Worm (Caenorhabditis elegans): ENCODE data around the gene F59B2.9.

DNA sequence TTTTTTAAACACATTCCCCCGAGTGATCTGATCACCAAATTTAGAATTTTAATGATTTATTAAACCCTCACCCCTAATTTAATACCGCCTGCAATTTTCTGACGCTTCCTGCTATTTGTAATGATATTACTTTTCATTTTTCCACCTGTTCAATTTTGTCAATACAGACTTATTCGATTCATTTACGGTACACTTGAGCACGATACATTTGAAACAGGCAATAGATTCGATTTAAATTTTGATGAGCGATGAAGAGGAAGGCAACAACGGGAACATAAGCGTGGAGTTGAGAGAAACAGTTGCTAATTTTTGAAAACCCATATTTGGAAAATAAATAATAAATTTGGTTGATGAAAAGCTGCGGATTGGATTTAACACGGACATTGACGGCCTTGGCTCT lies 7.6 kb downstream of the F59B2.9 start:
- TF ChIP-seq egl-27 (tag; optimal IDR thresholded peaks at IDR 0.05) = no peak
- TF ChIP-seq gmeb-1 (tag; optimal IDR thresholded peaks at IDR 0.05) = no peak
- TF ChIP-seq fos-1 (tag; optimal IDR thresholded peaks at IDR 0.05) = no peak
- TF ChIP-seq lin-13 (GFP tag; optimal IDR thresholded peaks at IDR 0.05) = no peak
- TF ChIP-seq elt-1 (tag; optimal IDR thresholded peaks at IDR 0.05) = no peak
- no peak for TF ChIP-seq zag-1 (tag; optimal IDR thresholded peaks at IDR 0.05)
- TF ChIP-seq skn-1 (tag; optimal IDR thresholded peaks at IDR 0.05) = no peak
- no peak for TF ChIP-seq unc-39 (tag; optimal IDR thresholded peaks at IDR 0.05)
- no peak for TF ChIP-seq nhr-77 (tag; optimal IDR thresholded peaks at IDR 0.05)
- TF ChIP-seq F13H6.1 (tag; optimal IDR thresholded peaks at IDR 0.05) = no peak
- no peak for TF ChIP-seq ztf-4 (tag; optimal IDR thresholded peaks at IDR 0.05)
- TF ChIP-seq ceh-82 (tag; optimal IDR thresholded peaks at IDR 0.05) = no peak
- no peak for TF ChIP-seq lsy-2 (tag; optimal IDR thresholded peaks at IDR 0.05)

Data from whole organism, L2 larva.